Worm (Caenorhabditis elegans): ENCODE results near the gene F54G2.1.
A peak's percentile ranks its signal among the peaks of the same experiment; 100 is the strongest.

The F54G2.1 gene

ce11 chrX:2663798-2664197, 375 bp downstream of the F54G2.1 start:
- TF ChIP-seq elt-2 (tag; optimal IDR thresholded peaks at IDR 0.05) (no peak), hlh-15 (tag; optimal IDR thresholded peaks at IDR 0.05) (no peak), mec-3 (tag; optimal IDR thresholded peaks at IDR 0.05; ENCODE audit: borderline replicate concordance) (no peak), pros-1 (tag; optimal IDR thresholded peaks at IDR 0.05) (no peak), ceh-31 (tag; optimal IDR thresholded peaks at IDR 0.05) (no peak), eyg-1 (tag; optimal IDR thresholded peaks at IDR 0.05) (no peak), ceh-24 (tag; optimal IDR thresholded peaks at IDR 0.05) (no peak), F13H6.1 (tag; optimal IDR thresholded peaks at IDR 0.05) (no peak), dve-1 (tag; optimal IDR thresholded peaks at IDR 0.05) (no peak), C08G9.2 (tag; optimal IDR thresholded peaks at IDR 0.05) (no peak), ceh-45 (GFP tag; IDR thresholded peaks at IDR 0.05) (no peak), fax-1 (tag; optimal IDR thresholded peaks at IDR 0.05) (no peak), hlh-13 (GFP tag; optimal IDR thresholded peaks at IDR 0.05) (no peak), sdc-2 (tag; optimal IDR thresholded peaks at IDR 0.05) (no peak), pax-1 (tag; optimal IDR thresholded peaks at IDR 0.05) (no peak), sox-4 (tag; optimal IDR thresholded peaks at IDR 0.05) (no peak), ref-2 (tag; optimal IDR thresholded peaks at IDR 0.05) (no peak), tbx-7 (tag; optimal IDR thresholded peaks at IDR 0.05) (no peak), ets-4 (tag; optimal IDR thresholded peaks at IDR 0.05) (no peak), fkh-6 (tag; optimal IDR thresholded peaks at IDR 0.05) (no peak)

ce11 chrX:2654334-2654733, 9.8 kb downstream of the F54G2.1 start:
- TF ChIP-seq unc-42 (tag; optimal IDR thresholded peaks at IDR 0.05) = peak; percentile 10
- peak; percentile 35 for TF ChIP-seq ceh-31 (tag; optimal IDR thresholded peaks at IDR 0.05)
- no peak for TF ChIP-seq syd-9 (tag; optimal IDR thresholded peaks at IDR 0.05)

DNA sequence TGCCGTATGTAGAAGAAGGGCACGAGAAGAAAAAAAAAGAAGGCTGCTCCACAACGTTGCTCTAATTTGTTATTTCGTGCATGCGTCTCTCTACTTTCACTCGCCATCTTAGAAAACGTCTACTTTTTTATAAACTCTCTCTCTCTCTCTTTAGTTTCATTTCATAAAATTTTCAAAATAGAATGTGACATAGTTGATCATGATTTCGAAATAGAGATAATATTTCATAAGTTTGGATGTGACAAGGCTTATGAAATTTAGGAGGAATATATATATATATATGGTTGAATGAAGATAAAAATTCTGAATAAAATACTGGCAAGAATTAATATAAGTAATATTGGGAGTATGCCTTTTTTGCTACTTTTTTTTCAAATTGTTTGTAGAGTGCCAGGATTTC, 23.1 kb downstream of the F54G2.1 start:
- TF ChIP-seq pha-4 (tag; optimal IDR thresholded peaks at IDR 0.05) (no peak), unc-42 (tag; optimal IDR thresholded peaks at IDR 0.05) (no peak), dve-1 (tag; optimal IDR thresholded peaks at IDR 0.05) (no peak)

- TF ChIP-seq unc-42 (tag; optimal IDR thresholded peaks at IDR 0.05) (peak; percentile 41), hlh-15 (tag; optimal IDR thresholded peaks at IDR 0.05) (no peak), ceh-9 (tag; optimal IDR thresholded peaks at IDR 0.05) (no peak), eyg-1 (tag; optimal IDR thresholded peaks at IDR 0.05) (no peak)
These were observed 23.6 kb downstream of the F54G2.1 start for ce11 chrX:2640556-2640955.

- TF ChIP-seq pag-3 (tag; optimal IDR thresholded peaks at IDR 0.05; ENCODE audit: borderline replicate concordance) (no peak), dve-1 (tag; optimal IDR thresholded peaks at IDR 0.05) (no peak), zip-5 (tag; optimal IDR thresholded peaks at IDR 0.05) (no peak), eyg-1 (tag; optimal IDR thresholded peaks at IDR 0.05) (no peak), unc-55 (GFP tag; optimal IDR thresholded peaks at IDR 0.05) (no peak), fkh-6 (tag; optimal IDR thresholded peaks at IDR 0.05) (no peak), dmd-4 (tag; optimal IDR thresholded peaks at IDR 0.05; ENCODE audit: borderline replicate concordance) (no peak), fax-1 (tag; optimal IDR thresholded peaks at IDR 0.05) (no peak), tbx-7 (tag; optimal IDR thresholded peaks at IDR 0.05) (no peak), pqm-1 (tag; optimal IDR thresholded peaks at IDR 0.05) (no peak), ceh-48 (tag; optimal IDR thresholded peaks at IDR 0.05) (no peak)
These were observed 31.3 kb downstream of the F54G2.1 start for ce11 chrX:2632869-2633268.

DNA sequence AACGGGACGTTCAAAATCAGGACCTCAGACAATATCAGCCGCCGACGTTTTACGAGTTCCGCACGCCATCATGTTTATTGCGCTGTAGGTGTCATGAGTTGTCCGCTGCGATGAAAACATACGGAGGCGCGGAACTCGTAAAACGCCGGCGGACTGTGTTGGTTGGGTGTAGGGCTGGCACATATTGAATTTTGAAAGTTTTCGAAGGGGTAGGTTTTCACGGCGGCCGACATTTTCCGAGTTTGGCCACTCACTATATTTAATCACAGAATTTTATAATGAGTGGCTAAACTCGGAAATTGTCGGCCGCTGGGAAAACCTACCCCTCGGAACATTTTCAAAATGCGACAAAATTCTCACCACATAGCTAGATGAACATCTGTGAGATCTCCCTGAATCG, 38.0 kb downstream of the F54G2.1 start:
- no peak for TF ChIP-seq unc-55 (GFP tag; optimal IDR thresholded peaks at IDR 0.05)
- no peak for TF ChIP-seq unc-42 (tag; optimal IDR thresholded peaks at IDR 0.05)
- TF ChIP-seq fax-1 (tag; optimal IDR thresholded peaks at IDR 0.05) = no peak
- TF ChIP-seq ceh-2 (tag; optimal IDR thresholded peaks at IDR 0.05) = no peak
- TF ChIP-seq F13H6.1 (tag; optimal IDR thresholded peaks at IDR 0.05) = no peak
- TF ChIP-seq nfya-1 (tag; optimal IDR thresholded peaks at IDR 0.05) = no peak
- no peak for TF ChIP-seq ceh-9 (tag; optimal IDR thresholded peaks at IDR 0.05)
- no peak for TF ChIP-seq ahr-1 (tag; optimal IDR thresholded peaks at IDR 0.05)
- TF ChIP-seq unc-86 (tag; optimal IDR thresholded peaks at IDR 0.05) = no peak
- no peak for TF ChIP-seq pqm-1 (tag; optimal IDR thresholded peaks at IDR 0.05)

All from whole organism, late embryonic.